Fruit fly (Drosophila melanogaster) whole organism, wandering third instar larva: ENCODE data around the gene Cp190.

Source experiments
- Abd-B ChIP-seq: fragments of >200 bp; optimal IDR thresholded peaks from 2 replicates; lab custom pipeline; 2017; ENCODE audit warnings: missing biosample characterization, missing genetic modification characterization
- CG32264 ChIP-seq: fragments of 200-800 bp; sonication (Bioruptor generic); optimal IDR thresholded peaks from 2 replicates; lab custom pipeline; 2016; ENCODE audit warnings: missing biosample characterization, missing genetic modification characterization
- CG9705 ChIP-seq: fragments of 200-800 bp; sonication (Bioruptor generic); optimal IDR thresholded peaks from 2 replicates; lab custom pipeline; 2018; ENCODE audit warnings: missing biosample characterization, mild to moderate bottlenecking, missing genetic modification characterization
- Dfd ChIP-seq: fragments of >200 bp; optimal IDR thresholded peaks from 2 replicates; lab custom pipeline; 2017; ENCODE audit warnings: missing biosample characterization, missing genetic modification characterization
- Dif ChIP-seq: fragments of 200-275, 200-300 bp; sonication (Bioruptor generic); optimal IDR thresholded peaks from 2 replicates; lab custom pipeline; 2018; ENCODE audit warnings: missing biosample characterization, missing genetic modification characterization; ENCODE audit not compliant: partially characterized antibody
- GATAd ChIP-seq: sonication (Bioruptor generic); optimal IDR thresholded peaks from 2 replicates; lab custom pipeline; 2016; ENCODE audit warnings: missing biosample characterization, missing genetic modification characterization
- HLH106 ChIP-seq: fragments of 200-800 bp; optimal IDR thresholded peaks from 3 replicates; lab custom pipeline; 2019; ENCODE audit warnings: missing biosample characterization, mild to moderate bottlenecking, missing genetic modification characterization, moderate library complexity
- Hnf4 ChIP-seq: fragments of 200-800 bp; sonication (Bioruptor generic); optimal IDR thresholded peaks from 2 replicates; lab custom pipeline; 2016; ENCODE audit warnings: missing biosample characterization, mild to moderate bottlenecking, missing genetic modification characterization
- Hr78 ChIP-seq: fragments of >200 bp; optimal IDR thresholded peaks from 2 replicates; lab custom pipeline; 2017; ENCODE audit warnings: missing biosample characterization, missing genetic modification characterization
- Hr83 ChIP-seq: fragments of 200-300 bp; sonication (Bioruptor generic); optimal IDR thresholded peaks from 2 replicates; lab custom pipeline; 2016; ENCODE audit warnings: missing biosample characterization, mild to moderate bottlenecking, missing genetic modification characterization, moderate library complexity; ENCODE audit not compliant: poor library complexity, severe bottlenecking
- Jra ChIP-seq: sonication (Bioruptor generic); optimal IDR thresholded peaks from 2 replicates; lab custom pipeline; 2016; ENCODE audit warnings: missing biosample characterization, missing genetic modification characterization
- Mio ChIP-seq: sonication (Bioruptor generic); optimal IDR thresholded peaks from 2 replicates; lab custom pipeline; 2016; ENCODE audit warnings: missing biosample characterization, missing genetic modification characterization
- Myc ChIP-seq: fragments of >200 bp; optimal IDR thresholded peaks from 2 replicates; lab custom pipeline; 2017
- N ChIP-seq: fragments of >200 bp; optimal IDR thresholded peaks from 2 replicates; lab custom pipeline; 2018; ENCODE audit warnings: missing biosample characterization, missing external identifiers, missing genetic modification characterization
- OdsH ChIP-seq: fragments of 200-800 bp; sonication (Bioruptor generic); optimal IDR thresholded peaks from 2 replicates; lab custom pipeline; 2016; ENCODE audit warnings: missing biosample characterization, mild to moderate bottlenecking, missing genetic modification characterization
- Rel ChIP-seq, 2 experiments: fragments of 200-800 bp; sonication (Bioruptor generic) in 1 of 2; optimal IDR thresholded peaks; 2 replicates in 1 of 2; 3 replicates in 1 of 2; lab custom pipeline; 2016 to 2019; ENCODE audit warnings: mild to moderate bottlenecking in 2 of 2, missing biosample characterization in 2 of 2, missing genetic modification characterization in 2 of 2, moderate library complexity in 1 of 2
- Sp1 ChIP-seq: fragments of 200-800 bp; sonication (Bioruptor generic); optimal IDR thresholded peaks from 3 replicates; lab custom pipeline; 2019; ENCODE audit warnings: missing biosample characterization, mild to moderate bottlenecking, missing genetic modification characterization, moderate library complexity
- Vsx2 ChIP-seq: fragments of 200-300, 225-300 bp; sonication (Bioruptor generic); optimal IDR thresholded peaks from 2 replicates; lab custom pipeline; 2018; ENCODE audit warnings: missing biosample characterization, missing genetic modification characterization; ENCODE audit not compliant: partially characterized antibody
- brk ChIP-seq: fragments of 200-800 bp; sonication (Bioruptor generic); optimal IDR thresholded peaks from 2 replicates; lab custom pipeline; 2016; ENCODE audit warnings: missing biosample characterization, mild to moderate bottlenecking, missing genetic modification characterization
- dl ChIP-seq, 2 experiments: fragments of 175-275, 200-275 bp in 1 of 2; fragments of 200-275 bp in 1 of 2; sonication (Bioruptor generic); optimal IDR thresholded peaks; lab custom pipeline; 2018; ENCODE audit warnings: mild to moderate bottlenecking in 2 of 2, missing biosample characterization in 2 of 2, missing genetic modification characterization in 2 of 2, moderate library complexity in 2 of 2; ENCODE audit not compliant: partially characterized antibody in 2 of 2, insufficient read depth in 1 of 2
- dmrt93B ChIP-seq: fragments of 200-800 bp; sonication (Bioruptor generic); optimal IDR thresholded peaks from 2 replicates; lab custom pipeline; 2018; ENCODE audit warnings: missing biosample characterization, mild to moderate bottlenecking, missing genetic modification characterization
- dsf ChIP-seq: sonication (Bioruptor generic); optimal IDR thresholded peaks from 2 replicates; lab custom pipeline; 2016; ENCODE audit warnings: missing biosample characterization, missing genetic modification characterization, borderline replicate concordance
- ey ChIP-seq: fragments of 200-800 bp; sonication (Bioruptor generic); optimal IDR thresholded peaks from 2 replicates; lab custom pipeline; 2016; ENCODE audit warnings: missing biosample characterization, missing genetic modification characterization
- foxo ChIP-seq, 2 experiments: fragments of 200-800 bp; sonication (Bioruptor generic); optimal IDR thresholded peaks; 2 replicates in 1 of 2; 3 replicates in 1 of 2; lab custom pipeline; 2016 to 2017; ENCODE audit warnings: missing biosample characterization in 2 of 2, missing genetic modification characterization in 2 of 2
- fru ChIP-seq: fragments of 200-800 bp; sonication (Bioruptor generic); optimal IDR thresholded peaks from 3 replicates; lab custom pipeline; 2016; ENCODE audit warnings: missing biosample characterization, mild to moderate bottlenecking, missing genetic modification characterization
- h ChIP-seq: fragments of 200-800 bp; sonication (Bioruptor generic); optimal IDR thresholded peaks from 3 replicates; lab custom pipeline; 2016; ENCODE audit warnings: missing biosample characterization, mild to moderate bottlenecking, missing genetic modification characterization
- jim ChIP-seq: fragments of 175-275, 200-325 bp; sonication (Bioruptor generic); optimal IDR thresholded peaks from 2 replicates; lab custom pipeline; 2016; ENCODE audit warnings: missing biosample characterization, mild to moderate bottlenecking, missing genetic modification characterization
- lola ChIP-seq: fragments of >200 bp; optimal IDR thresholded peaks from 2 replicates; lab custom pipeline; 2017; ENCODE audit warnings: missing biosample characterization, missing genetic modification characterization
- psq ChIP-seq: fragments of 200-800 bp; sonication (Bioruptor generic); optimal IDR thresholded peaks from 3 replicates; lab custom pipeline; 2017; ENCODE audit warnings: missing biosample characterization, mild to moderate bottlenecking, missing genetic modification characterization, moderate library complexity
- rgr ChIP-seq: fragments of 200-800 bp; sonication (Bioruptor generic); optimal IDR thresholded peaks from 3 replicates; lab custom pipeline; 2016; ENCODE audit warnings: missing biosample characterization, mild to moderate bottlenecking, missing genetic modification characterization
- sage ChIP-seq: fragments of 200-800 bp; sonication (Bioruptor generic); optimal IDR thresholded peaks from 2 replicates; lab custom pipeline; 2016; ENCODE audit warnings: missing biosample characterization, mild to moderate bottlenecking, missing genetic modification characterization
- sv ChIP-seq: fragments of 200-800 bp; sonication (Bioruptor generic); optimal IDR thresholded peaks from 3 replicates; lab custom pipeline; 2016; ENCODE audit warnings: missing biosample characterization, missing genetic modification characterization
- tai ChIP-seq: sonication (Bioruptor generic); optimal IDR thresholded peaks from 2 replicates; lab custom pipeline; 2016; ENCODE audit warnings: missing biosample characterization, missing genetic modification characterization
- woc ChIP-seq: sonication (Bioruptor generic); optimal IDR thresholded peaks from 2 replicates; lab custom pipeline; 2016; ENCODE audit warnings: missing biosample characterization, mild to moderate bottlenecking, missing genetic modification characterization

Gene Cp190

DNA sequence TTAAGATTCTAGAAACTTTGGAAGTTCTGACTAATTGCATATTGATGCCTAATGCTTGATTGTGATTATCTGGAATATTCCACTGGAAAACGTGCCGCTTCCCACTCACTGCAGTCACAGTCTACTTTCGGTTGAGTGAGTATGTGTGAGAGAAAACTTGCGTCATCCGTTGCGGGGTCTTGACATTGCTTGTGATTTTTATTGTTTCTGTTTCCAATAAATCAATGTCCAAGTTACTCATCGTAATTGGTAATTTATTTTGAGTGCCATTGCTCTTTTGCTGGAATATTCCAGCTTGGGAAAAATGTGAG, 32.0 kb downstream of the Cp190 start:
- TF ChIP-seq Jra (GFP tag; lab: Kevin White, UChicago) (no peak), brk (GFP tag; lab: Kevin White, UChicago) (no peak), Vsx2 (GFP tag; lab: Kevin White, UChicago) (no peak), dl (GFP tag; optimal IDR thresholded peaks at IDR 0.05; lab: Kevin White, UChicago; ENCODE audit: insufficient read depth in 1 of 2, partially characterized antibody in 2 of 2) (no peak), Dfd (GFP tag; lab: Kevin White, UChicago) (no peak), Abd-B (GFP tag; lab: Kevin White, UChicago) (no peak)
- TF ChIP-seq, all 38 proteins: peak for 0

DNA sequence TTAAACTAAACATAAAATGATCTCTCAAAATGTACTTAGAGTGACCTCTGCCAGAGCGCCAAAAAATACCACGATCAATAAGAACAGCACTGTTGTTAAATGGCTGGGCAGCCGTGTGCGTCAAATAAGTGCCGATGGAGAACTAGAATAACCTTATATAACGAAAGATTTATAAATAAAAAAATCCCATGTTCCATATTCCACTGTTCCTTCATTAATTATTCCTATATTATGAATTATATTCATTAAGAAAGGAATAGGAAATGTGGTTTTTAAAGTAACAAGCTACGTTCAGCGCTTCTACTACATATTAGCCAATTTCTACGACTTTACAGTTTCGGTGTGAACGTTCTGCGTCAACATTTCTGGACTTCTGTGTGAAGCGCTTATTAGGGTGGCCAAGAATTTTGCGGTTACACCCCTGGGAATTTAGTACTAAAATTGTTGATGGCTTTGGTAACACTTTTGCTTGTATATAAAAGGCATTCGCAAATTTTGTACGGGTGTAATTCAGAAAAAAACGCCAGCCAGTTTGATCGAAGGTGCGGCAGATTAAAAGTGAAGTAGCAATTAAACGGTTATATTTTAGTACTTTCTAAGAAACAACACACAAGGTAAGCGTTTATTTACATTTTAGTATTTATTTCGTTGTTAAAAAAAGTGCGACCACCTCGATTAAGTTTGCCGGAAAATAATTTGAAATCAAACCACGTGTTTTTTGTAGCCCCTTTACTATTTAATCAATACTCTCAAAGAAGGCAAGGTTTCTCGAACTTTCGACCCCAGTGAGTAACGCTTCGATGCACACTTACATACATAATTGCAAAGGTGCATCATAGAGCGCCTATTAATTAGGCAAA, 32.6 kb downstream of the Cp190 start, which contains the start of the genes tefu and Hsc70-4:
TSS of gene tefu (minus strand) at position 51 of the 860 bp plus-strand sequence.
TSS of gene Hsc70-4 (plus strand) at position 502 of the 860 bp plus-strand sequence.
- TF ChIP-seq Mio (GFP tag; lab: Kevin White, UChicago) = no peak
- TF ChIP-seq Vsx2 (GFP tag; lab: Kevin White, UChicago) = peak; percentile 64
- peak; percentile 32 for TF ChIP-seq OdsH (GFP tag; lab: Kevin White, UChicago)
- peak; percentile 46 for TF ChIP-seq Hr78 (GFP tag; lab: Kevin White, UChicago)
- no peak for TF ChIP-seq psq (GFP tag; lab: Kevin White, UChicago)
- peak; percentile 68 for TF ChIP-seq dmrt93B (GFP tag; lab: Kevin White, UChicago)
- no peak for TF ChIP-seq fru
- no peak for TF ChIP-seq dsf
- peak; percentile 64 for TF ChIP-seq sv (GFP tag; lab: Kevin White, UChicago)
- TF ChIP-seq rgr (GFP tag; lab: Kevin White, UChicago) = no peak
- TF ChIP-seq CG32264 (GFP tag; lab: Kevin White, UChicago) = no peak
- TF ChIP-seq HLH106 (tag; lab: Kevin White, UChicago) = peak; percentile 79
- TF ChIP-seq Dif (GFP tag; lab: Kevin White, UChicago) = peak; percentile 68
- TF ChIP-seq foxo (GFP tag; optimal IDR thresholded peaks at IDR 0.05; lab: Kevin White, UChicago) = peak in 1 of 2 experiments; percentile 9
- TF ChIP-seq Rel (GFP tag; optimal IDR thresholded peaks at IDR 0.05; lab: Kevin White, UChicago) = no peak
- TF ChIP-seq Rel (tag; optimal IDR thresholded peaks at IDR 0.05; lab: Kevin White, UChicago) = peak; percentile 4
- no peak for TF ChIP-seq tai (GFP tag; lab: Kevin White, UChicago)
- peak; percentile 64 for TF ChIP-seq Hnf4
- peak; percentile 24 for TF ChIP-seq jim
- TF ChIP-seq h (GFP tag; lab: Kevin White, UChicago) = peak; percentile 54
- peak; percentile 46 for TF ChIP-seq Sp1 (GFP tag; lab: Kevin White, UChicago)
- peak; percentile 60 for TF ChIP-seq ey (GFP tag; lab: Kevin White, UChicago)
- peak; percentile 72 for TF ChIP-seq woc (GFP tag; lab: Kevin White, UChicago)
- peak; percentile 54 for TF ChIP-seq CG9705 (GFP tag; lab: Kevin White, UChicago)
- TF ChIP-seq N (GFP tag; lab: Kevin White, UChicago) = peak; percentile 92
- peak; percentile 5 for TF ChIP-seq Hr83 (GFP tag; lab: Kevin White, UChicago)
- TF ChIP-seq, all 38 proteins: peak for 18

DNA sequence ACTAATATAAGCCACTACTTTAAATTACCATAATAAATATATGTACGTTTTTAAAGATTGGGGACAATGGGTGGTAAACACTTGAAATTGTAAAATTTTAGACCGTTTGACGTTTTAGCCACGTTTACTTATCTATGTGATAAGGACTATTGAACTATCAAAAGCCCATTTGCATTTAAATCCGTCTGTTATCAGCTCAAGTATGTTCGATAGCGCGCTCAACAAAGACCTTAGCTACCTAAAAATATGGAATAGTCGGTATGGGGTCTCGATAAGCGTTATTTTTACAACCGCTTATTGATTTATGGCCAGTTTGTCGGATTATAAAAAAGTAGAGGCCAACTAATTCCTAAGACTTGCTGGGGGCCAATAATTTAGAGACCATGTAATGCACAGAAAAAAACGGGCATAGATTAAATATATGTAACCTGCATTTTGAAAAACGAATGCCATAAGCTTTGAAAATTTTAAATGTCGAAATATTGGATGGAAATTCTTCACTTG, 43.4 kb downstream of the Cp190 start:
- TF ChIP-seq rgr (GFP tag; lab: Kevin White, UChicago) = no peak

- no peak for TF ChIP-seq GATAd (GFP tag; lab: Kevin White, UChicago)
- TF ChIP-seq ey (GFP tag; lab: Kevin White, UChicago) = no peak
- no peak for TF ChIP-seq h (GFP tag; lab: Kevin White, UChicago)
- TF ChIP-seq Hr78 (GFP tag; lab: Kevin White, UChicago) = no peak
- TF ChIP-seq N (GFP tag; lab: Kevin White, UChicago) = no peak
- no peak for TF ChIP-seq lola
- no peak for TF ChIP-seq Jra (GFP tag; lab: Kevin White, UChicago)
- no peak for TF ChIP-seq Dif (GFP tag; lab: Kevin White, UChicago)
- no peak for TF ChIP-seq rgr (GFP tag; lab: Kevin White, UChicago)
- no peak for TF ChIP-seq Myc (lab: Kevin White, UChicago)
- TF ChIP-seq dsf = no peak
- TF ChIP-seq dl (GFP tag; optimal IDR thresholded peaks at IDR 0.05; lab: Kevin White, UChicago; ENCODE audit: insufficient read depth in 1 of 2, partially characterized antibody in 2 of 2) = no peak
- TF ChIP-seq foxo (GFP tag; optimal IDR thresholded peaks at IDR 0.05; lab: Kevin White, UChicago) = no peak
- no peak for TF ChIP-seq dmrt93B (GFP tag; lab: Kevin White, UChicago)
- TF ChIP-seq sage (GFP tag; lab: Kevin White, UChicago) = no peak
- TF ChIP-seq Hnf4 = no peak
- TF ChIP-seq Sp1 (GFP tag; lab: Kevin White, UChicago) = no peak
- TF ChIP-seq, all 38 proteins: peak for 0
Measured at dm6 chr3R:15230285-15230684, 44.8 kb downstream of the Cp190 start, which contains the start of gene CG34316. TSS of gene CG34316 (plus strand) at chr3R:15230585.
